Fruit fly (Drosophila melanogaster) whole organism, wandering third instar larva: Measurements from ENCODE around the gene SdicC.
A peak's percentile ranks its signal among the peaks of the same experiment; 100 is the strongest.

Experiments used
- CG32264 ChIP-seq: fragments of 200-800 bp; sonication (Bioruptor generic); optimal IDR thresholded peaks from 2 replicates; lab custom pipeline; 2016; ENCODE audit warnings: missing biosample characterization, missing genetic modification characterization
- CG9705 ChIP-seq: fragments of 200-800 bp; sonication (Bioruptor generic); optimal IDR thresholded peaks from 2 replicates; lab custom pipeline; 2018; ENCODE audit warnings: missing biosample characterization, mild to moderate bottlenecking, missing genetic modification characterization
- CrebA ChIP-seq: fragments of 200-800 bp; sonication (Bioruptor generic); optimal IDR thresholded peaks from 2 replicates; lab custom pipeline; 2016; ENCODE audit warnings: missing biosample characterization, mild to moderate bottlenecking, missing genetic modification characterization, borderline replicate concordance
- GATAd ChIP-seq: sonication (Bioruptor generic); optimal IDR thresholded peaks from 2 replicates; lab custom pipeline; 2016; ENCODE audit warnings: missing biosample characterization, missing genetic modification characterization
- HLH106 ChIP-seq: fragments of 200-800 bp; optimal IDR thresholded peaks from 3 replicates; lab custom pipeline; 2019; ENCODE audit warnings: missing biosample characterization, mild to moderate bottlenecking, missing genetic modification characterization, moderate library complexity
- Hnf4 ChIP-seq: fragments of 200-800 bp; sonication (Bioruptor generic); optimal IDR thresholded peaks from 2 replicates; lab custom pipeline; 2016; ENCODE audit warnings: missing biosample characterization, mild to moderate bottlenecking, missing genetic modification characterization
- Hr78 ChIP-seq: fragments of >200 bp; optimal IDR thresholded peaks from 2 replicates; lab custom pipeline; 2017; ENCODE audit warnings: missing biosample characterization, missing genetic modification characterization
- Hr83 ChIP-seq: fragments of 200-300 bp; sonication (Bioruptor generic); optimal IDR thresholded peaks from 2 replicates; lab custom pipeline; 2016; ENCODE audit warnings: missing biosample characterization, mild to moderate bottlenecking, missing genetic modification characterization, moderate library complexity; ENCODE audit not compliant: poor library complexity, severe bottlenecking
- Jra ChIP-seq: sonication (Bioruptor generic); optimal IDR thresholded peaks from 2 replicates; lab custom pipeline; 2016; ENCODE audit warnings: missing biosample characterization, missing genetic modification characterization
- Myc ChIP-seq: fragments of >200 bp; optimal IDR thresholded peaks from 2 replicates; lab custom pipeline; 2017
- Rel ChIP-seq, 2 experiments: fragments of 200-800 bp; sonication (Bioruptor generic) in 1 of 2; optimal IDR thresholded peaks; 2 replicates in 1 of 2; 3 replicates in 1 of 2; lab custom pipeline; 2016 to 2019; ENCODE audit warnings: mild to moderate bottlenecking in 2 of 2, missing biosample characterization in 2 of 2, missing genetic modification characterization in 2 of 2, moderate library complexity in 1 of 2
- Sp1 ChIP-seq: fragments of 200-800 bp; sonication (Bioruptor generic); optimal IDR thresholded peaks from 3 replicates; lab custom pipeline; 2019; ENCODE audit warnings: missing biosample characterization, mild to moderate bottlenecking, missing genetic modification characterization, moderate library complexity
- Vsx2 ChIP-seq: fragments of 200-300, 225-300 bp; sonication (Bioruptor generic); optimal IDR thresholded peaks from 2 replicates; lab custom pipeline; 2018; ENCODE audit warnings: missing biosample characterization, missing genetic modification characterization; ENCODE audit not compliant: partially characterized antibody
- br ChIP-seq: fragments of 200-800 bp; sonication (Bioruptor generic); optimal IDR thresholded peaks from 2 replicates; lab custom pipeline; 2016; ENCODE audit warnings: missing biosample characterization, missing genetic modification characterization
- dl ChIP-seq, 2 experiments: fragments of 175-275, 200-275 bp in 1 of 2; fragments of 200-275 bp in 1 of 2; sonication (Bioruptor generic); optimal IDR thresholded peaks; lab custom pipeline; 2018; ENCODE audit warnings: mild to moderate bottlenecking in 2 of 2, missing biosample characterization in 2 of 2, missing genetic modification characterization in 2 of 2, moderate library complexity in 2 of 2; ENCODE audit not compliant: partially characterized antibody in 2 of 2, insufficient read depth in 1 of 2
- dmrt93B ChIP-seq: fragments of 200-800 bp; sonication (Bioruptor generic); optimal IDR thresholded peaks from 2 replicates; lab custom pipeline; 2018; ENCODE audit warnings: missing biosample characterization, mild to moderate bottlenecking, missing genetic modification characterization
- dsf ChIP-seq: sonication (Bioruptor generic); optimal IDR thresholded peaks from 2 replicates; lab custom pipeline; 2016; ENCODE audit warnings: missing biosample characterization, missing genetic modification characterization, borderline replicate concordance
- ey ChIP-seq: fragments of 200-800 bp; sonication (Bioruptor generic); optimal IDR thresholded peaks from 2 replicates; lab custom pipeline; 2016; ENCODE audit warnings: missing biosample characterization, missing genetic modification characterization
- foxo ChIP-seq, 2 experiments: fragments of 200-800 bp; sonication (Bioruptor generic); optimal IDR thresholded peaks; 2 replicates in 1 of 2; 3 replicates in 1 of 2; lab custom pipeline; 2016 to 2017; ENCODE audit warnings: missing biosample characterization in 2 of 2, missing genetic modification characterization in 2 of 2
- fru ChIP-seq: fragments of 200-800 bp; sonication (Bioruptor generic); optimal IDR thresholded peaks from 3 replicates; lab custom pipeline; 2016; ENCODE audit warnings: missing biosample characterization, mild to moderate bottlenecking, missing genetic modification characterization
- h ChIP-seq: fragments of 200-800 bp; sonication (Bioruptor generic); optimal IDR thresholded peaks from 3 replicates; lab custom pipeline; 2016; ENCODE audit warnings: missing biosample characterization, mild to moderate bottlenecking, missing genetic modification characterization
- lola ChIP-seq: fragments of >200 bp; optimal IDR thresholded peaks from 2 replicates; lab custom pipeline; 2017; ENCODE audit warnings: missing biosample characterization, missing genetic modification characterization
- pan ChIP-seq: fragments of >200 bp; optimal IDR thresholded peaks from 2 replicates; lab custom pipeline; 2017
- sv ChIP-seq: fragments of 200-800 bp; sonication (Bioruptor generic); optimal IDR thresholded peaks from 3 replicates; lab custom pipeline; 2016; ENCODE audit warnings: missing biosample characterization, missing genetic modification characterization
- tai ChIP-seq: sonication (Bioruptor generic); optimal IDR thresholded peaks from 2 replicates; lab custom pipeline; 2016; ENCODE audit warnings: missing biosample characterization, missing genetic modification characterization
- woc ChIP-seq: sonication (Bioruptor generic); optimal IDR thresholded peaks from 2 replicates; lab custom pipeline; 2016; ENCODE audit warnings: missing biosample characterization, mild to moderate bottlenecking, missing genetic modification characterization

Gene SdicC

dm6 chrX:20173464-20173995 lies 43.5 kb downstream of the SdicC start, which contains the start of gene AnxB10 (continued):
- TF ChIP-seq Hr78 (GFP tag; lab: Kevin White, UChicago) = no peak
- TF ChIP-seq dsf (GFP tag; lab: Kevin White, UChicago) = peak; percentile 15
- peak; percentile 93 for TF ChIP-seq ey (GFP tag; lab: Kevin White, UChicago)
- TF ChIP-seq foxo (GFP tag; optimal IDR thresholded peaks at IDR 0.05; lab: Kevin White, UChicago) = peak; percentile 46 to 91
- peak; percentile 72 for TF ChIP-seq Jra (GFP tag; lab: Kevin White, UChicago)
- TF ChIP-seq woc (GFP tag; lab: Kevin White, UChicago) = peak; percentile 86
- no peak for TF ChIP-seq dl (GFP tag; optimal IDR thresholded peaks at IDR 0.05; lab: Kevin White, UChicago; ENCODE audit: insufficient read depth in 1 of 2, partially characterized antibody in 2 of 2)
- TF ChIP-seq lola (GFP tag; lab: Kevin White, UChicago) = no peak
- TF ChIP-seq HLH106 (tag; lab: Kevin White, UChicago) = peak; percentile 91

dm6 chrX:20169898-20170297 lies 47.2 kb downstream of the SdicC start, which contains the start of the genes CG9581 and CG9578:
Gene CG9581, minus strand, starts transcription at chrX:20169981.
Gene CG9578, plus strand, starts transcription at chrX:20170222.
- TF ChIP-seq CG32264 (GFP tag; lab: Kevin White, UChicago) = no peak
- no peak for TF ChIP-seq ey (GFP tag; lab: Kevin White, UChicago)
- peak; percentile 26 for TF ChIP-seq CG9705 (GFP tag; lab: Kevin White, UChicago)
- TF ChIP-seq lola (GFP tag; lab: Kevin White, UChicago) = no peak
- no peak for TF ChIP-seq Rel (GFP tag; optimal IDR thresholded peaks at IDR 0.05; lab: Kevin White, UChicago)
- TF ChIP-seq Rel (tag; optimal IDR thresholded peaks at IDR 0.05; lab: Kevin White, UChicago) = peak; percentile 13
- peak; percentile 4 for TF ChIP-seq Jra (GFP tag; lab: Kevin White, UChicago)
- no peak for TF ChIP-seq pan
- TF ChIP-seq Vsx2 (GFP tag; lab: Kevin White, UChicago) = no peak
- TF ChIP-seq foxo (GFP tag; optimal IDR thresholded peaks at IDR 0.05; lab: Kevin White, UChicago) = no peak
- no peak for TF ChIP-seq dmrt93B (GFP tag; lab: Kevin White, UChicago)
- no peak for TF ChIP-seq Myc
- peak; percentile 45 for TF ChIP-seq Hnf4 (GFP tag; lab: Kevin White, UChicago)
- TF ChIP-seq h (GFP tag; lab: Kevin White, UChicago) = peak; percentile 21
- TF ChIP-seq br = no peak
- no peak for TF ChIP-seq CrebA (GFP tag; lab: Kevin White, UChicago)
- peak; percentile 55 for TF ChIP-seq HLH106 (tag; lab: Kevin White, UChicago)
- TF ChIP-seq woc (GFP tag; lab: Kevin White, UChicago) = peak; percentile 16
- TF ChIP-seq sv (GFP tag; lab: Kevin White, UChicago) = no peak
- TF ChIP-seq, all 38 proteins: peak for 7

- no peak for TF ChIP-seq CG9705 (GFP tag; lab: Kevin White, UChicago)
- no peak for TF ChIP-seq Hr83 (GFP tag; lab: Kevin White, UChicago)
- no peak for TF ChIP-seq Rel (GFP tag; optimal IDR thresholded peaks at IDR 0.05; lab: Kevin White, UChicago)
- TF ChIP-seq Rel (tag; optimal IDR thresholded peaks at IDR 0.05; lab: Kevin White, UChicago) = peak; percentile 18
- TF ChIP-seq br = no peak
- TF ChIP-seq Hnf4 (GFP tag; lab: Kevin White, UChicago) = peak; percentile 87
- TF ChIP-seq fru (GFP tag; lab: Kevin White, UChicago) = no peak
- no peak for TF ChIP-seq tai
- peak; percentile 83 for TF ChIP-seq GATAd (GFP tag; lab: Kevin White, UChicago)
- TF ChIP-seq Sp1 = peak; percentile 23
These were observed 50.5 kb downstream of the SdicC start, which contains the start of gene CG9577 for dm6 chrX:20166484-20167038. Gene CG9577, plus strand, starts transcription at chrX:20166673.

- TF ChIP-seq Rel (GFP tag; optimal IDR thresholded peaks at IDR 0.05; lab: Kevin White, UChicago) (no peak), Rel (tag; optimal IDR thresholded peaks at IDR 0.05; lab: Kevin White, UChicago) (peak; percentile 2), CrebA (GFP tag; lab: Kevin White, UChicago) (no peak), Hnf4 (GFP tag; lab: Kevin White, UChicago) (peak; percentile 23), pan (no peak), woc (GFP tag; lab: Kevin White, UChicago) (peak; percentile 50)
These were observed 51.2 kb downstream of the SdicC start, which contains the start of gene Phf7 for dm6 chrX:20165773-20166412. Gene Phf7, minus strand, starts transcription at chrX:20165830.
